Worm (Caenorhabditis elegans) whole organism, L2 larva: Measurements from ENCODE around the gene F26F2.3.

ENCODE experiments used
- C34F6.9 ChIP-seq: fragments of 150-350 bp; optimal IDR thresholded peaks from 2 replicates; lab custom pipeline; 2014; ENCODE audit warnings: missing biosample characterization, missing genetic modification characterization
- F13H6.1 ChIP-seq: sonication (generic microtip); optimal IDR thresholded peaks from 2 replicates; lab custom pipeline; 2016; ENCODE audit warnings: missing genetic modification characterization, missing compliant biosample characterization
- R02D3.7 ChIP-seq: fragments of 150-350 bp; optimal IDR thresholded peaks from 2 replicates; lab custom pipeline; 2014; ENCODE audit warnings: missing biosample characterization, missing genetic modification characterization
- ZK546.5 ChIP-seq: sonication (generic microtip); optimal IDR thresholded peaks from 2 replicates; lab custom pipeline; 2017; ENCODE audit warnings: missing biosample characterization, missing genetic modification characterization
- alr-1 ChIP-seq: fragments of 150-350 bp; optimal IDR thresholded peaks from 2 replicates; lab custom pipeline; 2014; ENCODE audit warnings: missing biosample characterization, missing genetic modification characterization
- ama-1 ChIP-seq: fragments of 150-350 bp; optimal IDR thresholded peaks from 2 replicates; lab custom pipeline; 2018; ENCODE audit warnings: inconsistent platforms
- ceh-16 ChIP-seq: fragments of 150-350 bp; optimal IDR thresholded peaks from 2 replicates; lab custom pipeline; 2014; ENCODE audit warnings: missing biosample characterization, missing genetic modification characterization
- dmd-4 ChIP-seq: sonication (generic microtip); optimal IDR thresholded peaks from 2 replicates; lab custom pipeline; 2017; ENCODE audit warnings: missing biosample characterization, missing genetic modification characterization
- egl-27 ChIP-seq: sonication (generic microtip); optimal IDR thresholded peaks from 3 replicates; lab custom pipeline; 2017; ENCODE audit warnings: missing biosample characterization, missing genetic modification reagents, missing genetic modification characterization
- elt-3 ChIP-seq: sonication (generic microtip); optimal IDR thresholded peaks from 2 replicates; lab custom pipeline; 2017; ENCODE audit warnings: missing biosample characterization, missing genetic modification characterization
- fos-1 ChIP-seq: fragments of 150-350 bp; optimal IDR thresholded peaks from 2 replicates; lab custom pipeline; 2014; ENCODE audit warnings: missing biosample characterization, missing genetic modification characterization
- gmeb-1 ChIP-seq: fragments of 150-350 bp; optimal IDR thresholded peaks from 2 replicates; lab custom pipeline; 2014; ENCODE audit warnings: missing biosample characterization, missing genetic modification characterization
- lin-39 ChIP-seq: fragments of 150-350 bp; optimal IDR thresholded peaks from 2 replicates; lab custom pipeline; 2014; ENCODE audit warnings: missing biosample characterization, missing genetic modification reagents, missing genetic modification characterization
- lsy-2 ChIP-seq, 2 experiments: fragments of 150-350 bp in 1 of 2; sonication (generic microtip) in 1 of 2; optimal IDR thresholded peaks; 2 replicates each; lab custom pipeline; 2014 to 2017; ENCODE audit warnings: missing biosample characterization in 2 of 2, missing genetic modification characterization in 2 of 2
- mbf-1 ChIP-seq: sonication (generic microtip); optimal IDR thresholded peaks from 2 replicates; lab custom pipeline; 2017; ENCODE audit warnings: missing biosample characterization, missing genetic modification characterization
- nhr-10 ChIP-seq: sonication (generic microtip); optimal IDR thresholded peaks from 2 replicates; lab custom pipeline; 2017; ENCODE audit warnings: missing biosample characterization, missing genetic modification characterization
- nhr-11 ChIP-seq: fragments of 150-350 bp; optimal IDR thresholded peaks from 2 replicates; lab custom pipeline; 2014; ENCODE audit warnings: missing biosample characterization, missing genetic modification characterization
- nhr-129 ChIP-seq: fragments of 150-350 bp; optimal IDR thresholded peaks from 2 replicates; lab custom pipeline; 2014; ENCODE audit warnings: missing biosample characterization, missing genetic modification characterization
- nhr-23 ChIP-seq: fragments of 150-350 bp; optimal IDR thresholded peaks from 2 replicates; lab custom pipeline; 2014; ENCODE audit warnings: missing biosample characterization, missing genetic modification reagents, missing genetic modification characterization
- nhr-237 ChIP-seq: fragments of 150-350 bp; optimal IDR thresholded peaks from 2 replicates; lab custom pipeline; 2014; ENCODE audit warnings: missing biosample characterization, missing genetic modification characterization
- nhr-25 ChIP-seq: fragments of 150-350 bp; sonication (generic microtip); optimal IDR thresholded peaks from 3 replicates; lab custom pipeline; 2014; ENCODE audit warnings: missing biosample characterization, missing genetic modification characterization
- nhr-6 ChIP-seq: fragments of 150-350 bp; optimal IDR thresholded peaks from 2 replicates; lab custom pipeline; 2014; ENCODE audit warnings: missing biosample characterization, missing genetic modification characterization
- nhr-77 ChIP-seq: fragments of 150-350 bp; optimal IDR thresholded peaks from 2 replicates; lab custom pipeline; 2014; ENCODE audit warnings: missing biosample characterization, missing genetic modification characterization
- peb-1 ChIP-seq: fragments of 150-350 bp; optimal IDR thresholded peaks from 2 replicates; lab custom pipeline; 2014; ENCODE audit warnings: missing biosample characterization, missing genetic modification characterization
- skn-1 ChIP-seq: sonication (generic microtip); optimal IDR thresholded peaks from 2 replicates; lab custom pipeline; 2017; ENCODE audit warnings: missing biosample characterization, missing genetic modification characterization
- sma-3 ChIP-seq: sonication (generic microtip); optimal IDR thresholded peaks from 2 replicates; lab custom pipeline; 2016; ENCODE audit warnings: missing genetic modification reagents, missing genetic modification characterization, missing compliant biosample characterization
- sma-9 ChIP-seq, 2 experiments: fragments of 150-350 bp in 1 of 2; sonication (generic microtip) in 1 of 2; optimal IDR thresholded peaks; 2 replicates each; lab custom pipeline; 2014 to 2016; ENCODE audit warnings: missing genetic modification characterization in 2 of 2, mild to moderate bottlenecking in 1 of 2, missing biosample characterization in 1 of 2, missing compliant biosample characterization in 1 of 2, missing genetic modification reagents in 1 of 2, moderate library complexity in 1 of 2
- unc-39 ChIP-seq: fragments of 150-350 bp; optimal IDR thresholded peaks from 2 replicates; lab custom pipeline; 2014; ENCODE audit warnings: missing biosample characterization, missing genetic modification characterization
- unc-55 ChIP-seq: fragments of 150-350 bp; sonication (generic microtip); optimal IDR thresholded peaks from 3 replicates; lab custom pipeline; 2014; ENCODE audit warnings: missing biosample characterization, missing genetic modification reagents, missing genetic modification characterization
- unc-62 ChIP-seq: fragments of 150-350 bp; optimal IDR thresholded peaks from 2 replicates; lab custom pipeline; 2014; ENCODE audit warnings: missing biosample characterization, missing genetic modification reagents, missing genetic modification characterization
- zag-1 ChIP-seq: fragments of 150-350 bp; optimal IDR thresholded peaks from 2 replicates; lab custom pipeline; 2014; ENCODE audit warnings: missing biosample characterization, missing genetic modification characterization

F26F2.3 gene

ce11 chrV:20539055-20539454 lies 27.3 kb downstream of the F26F2.3 start, which contains the start of gene Y38H6C.16:
TSS of gene Y38H6C.16 (minus strand) at chrV:20539347.
- TF ChIP-seq peb-1 (no peak), F13H6.1 (tag; lab: Kevin White, UChicago) (no peak)

- TF ChIP-seq ceh-16 (tag; lab: Kevin White, UChicago): no peak
- TF ChIP-seq ama-1 (lab: Kevin White, UChicago): no peak
- no peak for TF ChIP-seq lsy-2 (tag; optimal IDR thresholded peaks at IDR 0.05; lab: Kevin White, UChicago)
- TF ChIP-seq lin-39 (tag; lab: Kevin White, UChicago): no peak
- TF ChIP-seq nhr-6 (tag; lab: Kevin White, UChicago): no peak
- no peak for TF ChIP-seq skn-1 (tag; lab: Kevin White, UChicago)
- no peak for TF ChIP-seq unc-55 (GFP tag; lab: Kevin White, UChicago)
- no peak for TF ChIP-seq elt-3 (tag; lab: Kevin White, UChicago)
- TF ChIP-seq nhr-129 (tag; lab: Kevin White, UChicago): no peak
- TF ChIP-seq nhr-23 (tag; lab: Kevin White, UChicago): no peak
- TF ChIP-seq egl-27 (tag; lab: Kevin White, UChicago): no peak
These were observed 30.1 kb downstream of the F26F2.3 start, which contains the start of gene Y38H6C.15 for ce11 chrV:20536208-20536607. TSS of gene Y38H6C.15 (minus strand) at chrV:20536308.

DNA sequence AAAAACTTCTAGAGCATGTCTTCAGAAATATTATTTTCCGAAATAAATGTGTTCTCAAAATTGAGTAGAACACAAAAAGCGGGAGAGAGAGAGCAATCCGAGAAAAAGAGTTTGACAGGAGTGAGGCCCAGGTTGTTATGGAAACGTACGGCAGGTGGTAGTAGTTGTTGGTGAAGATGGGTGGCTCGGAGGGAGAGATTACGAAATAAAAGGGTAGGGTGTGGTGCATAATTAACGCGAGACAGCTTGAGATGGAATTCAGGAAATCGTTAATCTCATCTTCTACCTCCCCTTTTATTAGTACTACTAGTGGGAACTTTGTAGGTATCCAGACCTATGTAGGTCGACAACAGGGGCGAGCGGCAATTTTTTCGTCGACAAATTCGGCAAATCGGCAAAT lies 32.3 kb downstream of the F26F2.3 start, which contains the start of gene famh-161:
Gene famh-161, minus strand, starts transcription at position 101 of the 400 bp plus-strand sequence.
- TF ChIP-seq nhr-6 (tag; lab: Kevin White, UChicago): no peak

DNA sequence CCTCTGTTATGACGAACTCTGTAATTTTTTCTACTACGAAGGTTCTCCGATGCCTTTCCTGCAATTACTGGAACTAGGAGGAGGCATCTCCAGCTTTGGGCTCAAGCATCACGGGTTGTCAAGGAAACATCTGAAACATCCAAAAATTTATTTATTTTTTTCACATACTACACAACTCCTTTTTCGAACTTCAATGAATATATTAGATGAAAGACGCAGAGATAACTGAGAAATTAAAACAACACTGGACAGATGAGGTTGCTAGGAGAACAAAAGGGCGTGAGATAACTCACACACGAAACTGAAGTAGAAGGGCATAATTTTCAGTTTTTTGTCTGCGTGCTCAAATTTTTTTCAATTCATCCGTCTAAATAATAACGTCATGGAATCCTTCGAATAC lies 38.9 kb downstream of the F26F2.3 start, which contains the start of gene Y38H6C.13:
Gene Y38H6C.13, plus strand, starts transcription at position 301 of the 400 bp plus-strand sequence.
- TF ChIP-seq ceh-16 (tag; lab: Kevin White, UChicago) (no peak), unc-62 (GFP tag; lab: Kevin White, UChicago) (no peak), nhr-10 (no peak), mbf-1 (no peak), zag-1 (tag; lab: Kevin White, UChicago) (no peak), dmd-4 (tag; lab: Kevin White, UChicago) (no peak), nhr-129 (tag; lab: Kevin White, UChicago) (no peak), nhr-11 (tag; lab: Kevin White, UChicago) (no peak), egl-27 (tag; lab: Kevin White, UChicago) (no peak), unc-55 (GFP tag; lab: Kevin White, UChicago) (no peak), nhr-237 (tag; lab: Kevin White, UChicago) (no peak), sma-3 (no peak), fos-1 (tag; lab: Kevin White, UChicago) (no peak), ZK546.5 (no peak)

DNA sequence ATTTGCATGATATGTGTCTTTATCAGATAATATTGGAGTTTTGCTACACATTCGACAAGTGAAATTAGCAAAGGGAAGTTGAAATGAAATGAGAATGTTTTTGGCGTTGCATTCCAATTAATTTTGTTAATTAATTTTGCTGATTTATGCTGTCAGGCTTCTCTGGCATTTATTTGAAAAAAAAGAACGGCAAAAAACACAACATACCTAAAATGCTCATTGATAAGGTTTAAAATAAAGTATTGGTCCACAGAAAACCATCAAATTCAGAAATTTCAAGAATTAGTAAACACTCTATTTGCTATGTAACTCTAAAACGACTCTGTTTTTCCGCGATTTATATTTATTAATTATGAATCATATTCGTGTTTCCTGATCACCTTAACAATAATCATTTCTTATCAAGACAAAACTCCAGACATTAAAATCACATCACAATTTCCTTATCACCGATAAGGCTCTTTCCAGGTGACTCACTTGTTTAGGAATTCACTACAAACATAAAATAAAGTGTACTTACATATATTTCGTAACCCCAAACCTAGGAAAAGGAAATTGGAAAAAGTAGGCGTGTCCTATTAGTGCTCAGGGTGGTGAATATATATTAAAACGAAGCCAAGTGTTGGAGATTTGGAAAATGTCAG lies 40.4 kb downstream of the F26F2.3 start, which contains the start of the genes srh-166 and Y38H6C.24:
Gene srh-166, minus strand, starts transcription at position 51 of the 644 bp plus-strand sequence.
Gene Y38H6C.24, plus strand, starts transcription at position 620 of the 644 bp plus-strand sequence.
- TF ChIP-seq nhr-25 (tag; lab: Kevin White, UChicago) (no peak), sma-9 (GFP tag; optimal IDR thresholded peaks at IDR 0.05; lab: Kevin White, UChicago) (peak; percentile 64), sma-9 (tag; optimal IDR thresholded peaks at IDR 0.05; lab: Kevin White, UChicago) (no peak), fos-1 (tag; lab: Kevin White, UChicago) (peak; percentile 98), nhr-77 (tag; lab: Kevin White, UChicago) (no peak), gmeb-1 (tag; lab: Kevin White, UChicago) (peak; percentile 17)

DNA sequence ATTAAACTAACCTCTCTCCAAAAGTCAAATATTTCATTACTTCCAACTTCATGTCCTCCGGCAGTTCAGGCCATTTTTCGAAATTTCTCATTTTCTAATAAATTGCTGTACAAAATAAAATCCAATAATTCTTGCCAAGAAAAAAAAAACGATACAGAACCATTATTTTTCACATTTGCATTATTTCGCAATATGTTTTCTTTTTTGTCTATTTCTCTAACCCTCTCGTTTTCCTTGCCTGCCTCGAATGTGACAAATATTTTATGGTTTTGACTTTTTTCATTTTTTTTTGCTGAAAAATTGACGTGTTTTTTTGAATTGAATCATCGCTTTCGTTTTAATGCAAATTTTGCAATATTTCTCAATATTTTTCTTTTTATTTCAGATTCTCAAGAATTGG lies 44.1 kb downstream of the F26F2.3 start, which contains the start of the genes Y38H6C.9 and fbxa-150:
Gene Y38H6C.9, minus strand, starts transcription at position 52 of the 400 bp plus-strand sequence.
Gene fbxa-150, plus strand, starts transcription at position 380 of the 400 bp plus-strand sequence.
- TF ChIP-seq unc-55 (GFP tag; lab: Kevin White, UChicago): peak; percentile 65
- TF ChIP-seq C34F6.9: peak; percentile 75
- peak; percentile 23 for TF ChIP-seq fos-1 (tag; lab: Kevin White, UChicago)
- TF ChIP-seq peb-1: no peak

- TF ChIP-seq C34F6.9: no peak
- TF ChIP-seq unc-39 (tag; lab: Kevin White, UChicago): no peak
- no peak for TF ChIP-seq nhr-23 (tag; lab: Kevin White, UChicago)
- no peak for TF ChIP-seq nhr-11 (tag; lab: Kevin White, UChicago)
- TF ChIP-seq R02D3.7 (tag; lab: Kevin White, UChicago): no peak
- TF ChIP-seq alr-1 (tag; lab: Kevin White, UChicago): no peak
These were observed 47.4 kb downstream of the F26F2.3 start, which contains the start of gene Y38H6C.25 for ce11 chrV:20518927-20519326. TSS of gene Y38H6C.25 (plus strand) at chrV:20519227.
